Worm (Caenorhabditis elegans): ENCODE data around the gene col-17.

ce11 chrII:4905883-4906282 is 38.5 kb upstream of the col-17 start:
- TF ChIP-seq dpl-1 (GFP tag; optimal IDR thresholded peaks at IDR 0.05) (no peak), lin-35 (GFP tag; optimal IDR thresholded peaks at IDR 0.05) (no peak), alr-1 (tag; optimal IDR thresholded peaks at IDR 0.05; ENCODE audit: borderline replicate concordance) (no peak), elt-3 (tag; optimal IDR thresholded peaks at IDR 0.05) (no peak), lsy-2 (tag; optimal IDR thresholded peaks at IDR 0.05) (no peak), nhr-85 (tag) (no peak), ceh-82 (tag; optimal IDR thresholded peaks at IDR 0.05) (no peak), zag-1 (tag; optimal IDR thresholded peaks at IDR 0.05) (no peak), lin-15B (tag; optimal IDR thresholded peaks at IDR 0.05) (no peak)

All from whole organism, L1 larva.